Worm (Caenorhabditis elegans): Measurements from ENCODE around the gene ipla-1.

ipla-1 gene

DNA sequence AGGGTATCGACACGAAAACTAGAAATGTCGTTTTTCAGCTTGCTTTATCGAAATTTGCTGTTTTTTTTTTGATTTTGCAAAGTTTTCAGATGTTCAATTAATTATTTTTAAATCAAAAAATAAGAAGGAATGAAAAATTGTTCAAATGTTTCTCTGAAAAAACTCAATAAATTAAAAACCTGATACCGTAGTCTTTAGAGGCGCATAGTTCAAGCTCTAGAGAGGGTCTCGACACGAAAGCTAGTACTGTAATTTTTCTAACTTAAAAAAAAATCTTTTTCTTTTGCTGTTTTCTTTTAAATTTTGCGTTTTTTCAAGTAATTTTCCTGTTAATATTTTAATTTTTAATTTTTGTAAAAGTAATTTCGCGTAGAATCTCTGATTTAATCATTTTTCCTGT, 34.9 kb downstream of the ipla-1 start:
- TF ChIP-seq ceh-39 (tag; optimal IDR thresholded peaks at IDR 0.05): no peak
- no peak for TF ChIP-seq lin-32 (GFP tag; optimal IDR thresholded peaks at IDR 0.05)
- no peak for TF ChIP-seq unc-39 (tag; optimal IDR thresholded peaks at IDR 0.05)
- TF ChIP-seq snpc-4 (tag; optimal IDR thresholded peaks at IDR 0.05): no peak
- no peak for TF ChIP-seq cnd-1 (tag; optimal IDR thresholded peaks at IDR 0.05)
- TF ChIP-seq nhr-2 (tag; optimal IDR thresholded peaks at IDR 0.05): no peak
- no peak for TF ChIP-seq sem-2 (GFP tag; optimal IDR thresholded peaks at IDR 0.05)
- TF ChIP-seq unc-120 (tag; optimal IDR thresholded peaks at IDR 0.05; ENCODE audit: poor library complexity, severe bottlenecking): no peak
- TF ChIP-seq hlh-1 (tag; optimal IDR thresholded peaks at IDR 0.05): no peak
- TF ChIP-seq elt-3 (tag; optimal IDR thresholded peaks at IDR 0.05): no peak
- TF ChIP-seq unc-62 (GFP tag; optimal IDR thresholded peaks at IDR 0.05): no peak
- TF ChIP-seq M03D4.4 (tag; optimal IDR thresholded peaks at IDR 0.05): no peak
- no peak for TF ChIP-seq ces-1 (GFP tag; optimal IDR thresholded peaks at IDR 0.05)

DNA sequence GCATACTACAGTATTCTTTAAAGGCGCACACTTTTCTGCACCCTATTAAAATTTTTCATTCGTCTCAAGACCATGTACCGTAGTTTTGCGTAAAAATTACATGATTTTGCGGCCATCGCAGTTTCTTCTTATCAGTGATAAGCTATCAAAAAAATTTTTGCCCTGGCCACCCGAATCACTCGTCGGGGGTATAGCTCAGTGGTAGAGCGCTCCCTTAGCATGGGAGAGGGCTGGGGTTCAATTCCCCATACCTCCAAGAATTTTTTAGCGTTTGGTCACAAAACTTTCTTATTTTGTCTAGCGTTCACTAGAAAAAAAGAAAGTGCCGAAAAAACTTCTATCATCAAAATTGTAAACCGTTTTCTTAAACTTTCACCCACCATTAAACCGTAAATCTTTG, 36.0 kb downstream of the ipla-1 start:
- TF ChIP-seq hlh-1 (tag; optimal IDR thresholded peaks at IDR 0.05): no peak
- no peak for TF ChIP-seq ceh-43 (GFP tag; optimal IDR thresholded peaks at IDR 0.05)
- TF ChIP-seq ham-2 (GFP tag; optimal IDR thresholded peaks at IDR 0.05): no peak

DNA sequence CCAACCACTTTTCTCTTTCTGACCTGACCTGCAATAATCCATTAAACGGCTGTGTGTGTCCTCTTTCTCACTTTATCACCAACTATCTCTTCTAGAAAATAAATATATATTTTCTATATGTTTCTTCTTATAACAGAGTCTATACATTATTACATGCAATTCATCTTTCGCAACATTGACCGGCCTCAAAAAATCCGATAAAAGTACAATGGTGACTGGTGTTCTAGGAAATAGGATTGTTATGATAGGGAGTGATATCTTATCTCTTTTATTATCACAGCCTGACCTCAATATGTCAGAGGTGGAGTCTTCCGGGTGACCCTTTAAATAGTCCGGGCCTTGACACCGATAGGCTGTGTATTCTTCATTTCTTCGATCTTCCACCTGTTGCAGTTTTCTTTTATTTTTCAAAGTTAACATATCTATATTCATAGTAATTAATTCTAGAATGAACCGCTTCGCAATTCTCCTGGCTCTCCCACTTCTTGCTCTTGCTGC, 38.6 kb downstream of the ipla-1 start, which contains the start of gene dao-2:
dao-2 (plus strand) TSS at position 448 of the 498 bp plus-strand sequence.
- TF ChIP-seq flh-1 (GFP tag; optimal IDR thresholded peaks at IDR 0.05) (no peak), nhr-76 (tag; optimal IDR thresholded peaks at IDR 0.05) (no peak), nhr-237 (tag; optimal IDR thresholded peaks at IDR 0.05) (no peak), elt-3 (tag; optimal IDR thresholded peaks at IDR 0.05) (peak; percentile 84)

DNA sequence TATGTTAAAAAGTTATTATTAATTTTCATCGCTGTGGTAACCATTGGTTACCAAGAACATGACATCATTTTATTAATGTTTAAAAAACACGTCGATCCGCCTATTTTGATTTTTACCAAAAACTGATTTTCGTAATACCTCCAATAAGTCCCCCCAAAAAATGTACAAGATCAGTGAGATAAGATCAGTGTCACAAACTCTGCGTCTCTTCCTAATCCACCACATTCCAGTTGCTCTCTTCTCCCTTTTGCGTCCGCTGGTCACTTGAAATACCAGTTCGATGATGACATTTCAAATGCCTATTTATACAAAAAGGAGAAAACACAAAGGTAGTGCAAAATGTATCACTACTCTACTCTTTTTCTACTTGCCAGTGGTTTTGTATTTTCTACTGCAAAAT, 41.1 kb downstream of the ipla-1 start, which contains the start of gene M03A1.8:
M03A1.8 (plus strand) TSS at position 269 of the 400 bp plus-strand sequence.
- peak; percentile 61 for TF ChIP-seq elt-1 (tag; optimal IDR thresholded peaks at IDR 0.05; ENCODE audit: borderline replicate concordance, insufficient read depth)
- no peak for TF ChIP-seq ceh-83 (GFP tag; optimal IDR thresholded peaks at IDR 0.05)

DNA sequence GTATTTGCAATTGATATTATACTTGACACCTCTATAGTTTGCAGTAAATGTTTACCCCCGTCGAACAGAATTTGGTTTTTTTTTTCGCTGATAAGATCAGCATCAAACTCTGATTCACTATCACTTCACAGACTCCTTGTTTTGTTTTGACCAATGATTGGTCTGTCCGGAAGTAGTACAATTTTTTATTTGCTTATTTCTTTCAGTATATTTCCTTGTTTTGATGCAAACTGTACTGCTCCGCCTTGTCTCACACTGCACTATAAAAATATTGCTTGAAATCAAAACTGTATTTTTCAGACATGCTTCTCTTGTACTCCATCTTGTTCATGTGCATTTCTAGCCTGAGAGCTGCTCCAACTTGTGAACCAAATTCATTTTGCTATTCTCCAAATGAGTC, 43.7 kb downstream of the ipla-1 start, which contains the start of gene M03A1.3:
M03A1.3 (plus strand) TSS at position 301 of the 400 bp plus-strand sequence.
- TF ChIP-seq elt-3 (tag; optimal IDR thresholded peaks at IDR 0.05): no peak
- no peak for TF ChIP-seq ceh-83 (GFP tag; optimal IDR thresholded peaks at IDR 0.05)
- TF ChIP-seq mls-2 (tag; optimal IDR thresholded peaks at IDR 0.05): no peak
- TF ChIP-seq blmp-1 (tag; optimal IDR thresholded peaks at IDR 0.05): no peak
- TF ChIP-seq zip-8 (tag; optimal IDR thresholded peaks at IDR 0.05): no peak
- TF ChIP-seq ztf-11 (tag; optimal IDR thresholded peaks at IDR 0.05): no peak
- TF ChIP-seq drap-1 (GFP tag; optimal IDR thresholded peaks at IDR 0.05): no peak
- TF ChIP-seq ceh-43 (GFP tag; optimal IDR thresholded peaks at IDR 0.05): no peak
- no peak for TF ChIP-seq sem-2 (GFP tag; optimal IDR thresholded peaks at IDR 0.05)
- no peak for TF ChIP-seq hlh-1 (tag; optimal IDR thresholded peaks at IDR 0.05)
- no peak for TF ChIP-seq cnd-1 (tag; optimal IDR thresholded peaks at IDR 0.05)
- TF ChIP-seq nhr-237 (tag; optimal IDR thresholded peaks at IDR 0.05): no peak

DNA sequence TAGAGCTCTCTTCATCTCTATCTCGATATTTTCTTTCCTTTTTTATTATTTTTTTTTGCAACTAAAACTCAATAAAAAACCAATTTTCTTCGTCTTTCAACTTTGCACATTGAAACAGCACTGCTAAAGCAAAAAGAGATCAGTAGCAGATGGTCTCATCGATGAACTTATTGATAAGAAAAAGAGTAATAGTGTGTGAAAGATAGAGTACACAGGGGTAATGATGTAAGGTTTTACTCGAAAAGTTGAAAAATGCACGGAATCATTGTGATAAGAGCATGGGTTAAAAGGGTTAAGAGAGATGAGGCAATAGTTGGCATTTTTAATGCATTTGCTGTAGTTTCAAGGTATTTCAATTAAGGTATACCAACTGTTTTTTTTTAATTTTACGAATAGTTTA, 49.1 kb downstream of the ipla-1 start:
- TF ChIP-seq M03D4.4 (tag; optimal IDR thresholded peaks at IDR 0.05) (no peak), zip-8 (tag; optimal IDR thresholded peaks at IDR 0.05) (no peak), unc-39 (tag; optimal IDR thresholded peaks at IDR 0.05) (no peak), nhr-237 (tag; optimal IDR thresholded peaks at IDR 0.05) (no peak)

DNA sequence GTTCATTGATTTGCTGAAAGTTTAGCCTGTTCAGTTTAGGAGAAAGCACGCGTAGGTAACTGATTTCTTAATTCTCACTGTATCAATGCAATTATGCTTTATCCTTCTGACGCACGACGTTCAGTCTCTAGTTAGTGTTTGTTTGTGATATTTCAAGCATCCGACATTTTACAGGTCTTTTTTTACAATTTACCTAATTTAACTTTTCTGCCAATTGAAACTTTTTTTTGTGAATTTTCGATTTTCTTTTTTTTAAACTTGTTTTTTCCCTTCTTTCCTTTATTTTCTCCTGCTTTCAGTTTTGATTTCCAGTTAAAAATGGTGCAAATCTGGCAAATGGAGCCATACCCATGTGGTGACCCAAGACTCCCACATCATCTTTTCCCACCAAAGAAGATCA, 50.4 kb downstream of the ipla-1 start, which contains the start of gene K07E1.1:
K07E1.1 (plus strand) TSS at position 301 of the 400 bp plus-strand sequence.
- TF ChIP-seq mep-1 (tag; optimal IDR thresholded peaks at IDR 0.05): no peak
- TF ChIP-seq sptf-1 (tag; optimal IDR thresholded peaks at IDR 0.05): no peak
- no peak for TF ChIP-seq nhr-76 (tag; optimal IDR thresholded peaks at IDR 0.05)
- no peak for TF ChIP-seq unc-120 (tag; optimal IDR thresholded peaks at IDR 0.05; ENCODE audit: poor library complexity, severe bottlenecking)
